ENCODE assay signal across 4 worm cellular contexts in genomic region chrIII:13160636-13161035, ce11.
TF ChIP-seq lines count a peak whose summit lies in the region.

No protein-coding gene starts in this region.

TF ChIP-seq in whole organism, L2 larva, 48 proteins besides CTCF, POLR2A, EP300 and RAD21:
- peak; percentile 2 for TF ChIP-seq unc-55 (GFP tag; optimal IDR thresholded peaks at IDR 0.05; lab: Kevin White, UChicago)
- no peak for TF ChIP-seq nhr-23 (tag; optimal IDR thresholded peaks at IDR 0.05; lab: Kevin White, UChicago)
- TF ChIP-seq gmeb-1 (tag; optimal IDR thresholded peaks at IDR 0.05; lab: Kevin White, UChicago), result peak; percentile 17

TF ChIP-seq in whole organism, L4 larva, 104 proteins besides CTCF, POLR2A, EP300 and RAD21:
- no peak for TF ChIP-seq snpc-1.2 (GFP tag; IDR thresholded peaks at IDR 0.05; lab: Robert Waterston, UW)
- TF ChIP-seq fkh-10 (GFP tag; optimal IDR thresholded peaks at IDR 0.05; lab: Kevin White, UChicago), result no peak
- no peak for TF ChIP-seq nhr-111 (GFP tag; optimal IDR thresholded peaks at IDR 0.05; lab: Kevin White, UChicago)
- TF ChIP-seq dpl-1 (GFP tag; optimal IDR thresholded peaks at IDR 0.05; lab: Kevin White, UChicago), result peak; percentile 55
- no peak for TF ChIP-seq attf-4 (tag; optimal IDR thresholded peaks at IDR 0.05; lab: Kevin White, UChicago)
- TF ChIP-seq daf-12 (tag; optimal IDR thresholded peaks at IDR 0.05; lab: Kevin White, UChicago), result no peak
- TF ChIP-seq lin-38 (GFP tag; IDR thresholded peaks at IDR 0.05; lab: Robert Waterston, UW), result peak; percentile 79
- TF ChIP-seq mes-2 (tag; optimal IDR thresholded peaks at IDR 0.05; lab: Kevin White, UChicago; ENCODE audit: poor library complexity, severe bottlenecking), result peak; percentile 46

TF ChIP-seq in whole organism, late embryonic, 69 proteins besides CTCF, POLR2A, EP300 and RAD21:
- TF ChIP-seq unc-42 (tag; optimal IDR thresholded peaks at IDR 0.05; lab: Kevin White, UChicago), result peak; percentile 15
- TF ChIP-seq T23F11.4 (GFP tag; optimal IDR thresholded peaks at IDR 0.05; lab: Kevin White, UChicago), result no peak
- no peak for TF ChIP-seq fkh-6 (tag; optimal IDR thresholded peaks at IDR 0.05; lab: Kevin White, UChicago)
- TF ChIP-seq ahr-1 (tag; optimal IDR thresholded peaks at IDR 0.05; lab: Kevin White, UChicago), result no peak
- no peak for TF ChIP-seq ceh-14 (tag; optimal IDR thresholded peaks at IDR 0.05; lab: Kevin White, UChicago)
- peak; percentile 22 for TF ChIP-seq gmeb-2 (tag; optimal IDR thresholded peaks at IDR 0.05; lab: Kevin White, UChicago)

TF ChIP-seq in whole organism, mixed stage, embryonic, 35 proteins besides CTCF, POLR2A, EP300 and RAD21:
- TF ChIP-seq sptf-1 (tag; optimal IDR thresholded peaks at IDR 0.05; lab: Kevin White, UChicago) (peak; percentile 14), cnd-1 (tag; optimal IDR thresholded peaks at IDR 0.05; lab: Kevin White, UChicago) (peak; percentile 15), M03D4.4 (tag; optimal IDR thresholded peaks at IDR 0.05; lab: Kevin White, UChicago) (peak; percentile 4), drap-1 (GFP tag; optimal IDR thresholded peaks at IDR 0.05; lab: Kevin White, UChicago) (peak; percentile 17), flh-1 (GFP tag; optimal IDR thresholded peaks at IDR 0.05; lab: Kevin White, UChicago) (no peak), nhr-237 (tag; optimal IDR thresholded peaks at IDR 0.05; lab: Kevin White, UChicago) (no peak)
